Fruit fly (Drosophila melanogaster) whole organism, prepupa: ENCODE measurements around the gene Grl36b.
A peak's percentile ranks its signal among the peaks of the same experiment; 100 is the strongest.

Experiments
- Blimp-1 ChIP-seq: fragments of 200-800 bp; sonication (Bioruptor generic); optimal IDR thresholded peaks from 3 replicates; lab custom pipeline; 2017; ENCODE audit warnings: missing biosample characterization, missing genetic modification characterization, mild to moderate bottlenecking, moderate library complexity, missing genetic modification reagents
- CG16779 ChIP-seq: fragments of 200-800 bp; sonication (Bioruptor generic); optimal IDR thresholded peaks from 3 replicates; lab custom pipeline; 2017; ENCODE audit warnings: missing biosample characterization, mild to moderate bottlenecking, missing genetic modification characterization
- CG3032 ChIP-seq: fragments of 200-800 bp; optimal IDR thresholded peaks from 2 replicates; lab custom pipeline; 2019; ENCODE audit warnings: missing biosample characterization, mild to moderate bottlenecking, missing genetic modification characterization, moderate library complexity
- CG6163 ChIP-seq: fragments of 200-800 bp; sonication (Bioruptor generic); IDR thresholded peaks from 3 replicates; pipeline ENCODE4 v1.3.6; 2022; ENCODE audit warnings: missing biosample characterization, missing genetic modification characterization
- CG6808 ChIP-seq: fragments of 200-800 bp; sonication (Bioruptor generic); optimal IDR thresholded peaks from 3 replicates; lab custom pipeline; 2017; ENCODE audit warnings: missing biosample characterization, missing genetic modification characterization, mild to moderate bottlenecking, moderate library complexity, missing genetic modification reagents
- Ets21C ChIP-seq: fragments of 200-800 bp; sonication (Bioruptor generic); optimal IDR thresholded peaks from 3 replicates; lab custom pipeline; 2016; ENCODE audit warnings: missing biosample characterization, missing genetic modification characterization
- ss ChIP-seq, 2 experiments: fragments of 200-800 bp; sonication (Bioruptor generic); optimal IDR thresholded peaks; 2 replicates in 1 of 2; 3 replicates in 1 of 2; lab custom pipeline; 2017 to 2018; ENCODE audit warnings: mild to moderate bottlenecking in 2 of 2, missing biosample characterization in 2 of 2, missing genetic modification characterization in 2 of 2, moderate library complexity in 1 of 2

- TF ChIP-seq Blimp-1 (GFP tag; lab: Kevin White, UChicago) (no peak), CG3032 (tag; lab: Kevin White, UChicago) (no peak), CG6163 (GFP tag; lab: Robert Waterston, UW) (no peak), Ets21C (GFP tag; lab: Kevin White, UChicago) (no peak), CG6808 (no peak), ss (GFP tag; optimal IDR thresholded peaks at IDR 0.05; lab: Kevin White, UChicago) (no peak), CG16779 (tag; lab: Kevin White, UChicago) (peak; percentile 21)
Measured at dm6 chr2L:18137591-18138247, 12.2 kb upstream of the Grl36b start, which contains the start of gene kel.
